Worm (Caenorhabditis elegans) whole organism, midembryonic: ENCODE measurements around the gene F36G3.2.

Experiments used
- T22C8.4 ChIP-seq: fragments of 200-800 bp; sonication (Bioruptor generic); IDR thresholded peaks from 2 replicates; pipeline ENCODE4 v1.3.6; 2022; ENCODE audit warnings: missing genetic modification characterization, missing compliant biosample characterization
- cog-1 ChIP-seq: sonication (generic microtip); optimal IDR thresholded peaks from 2 replicates; lab custom pipeline; 2016; ENCODE audit warnings: missing genetic modification characterization, missing compliant biosample characterization
- flt-1 ChIP-seq: fragments of 200-800 bp; sonication (Bioruptor generic); IDR thresholded peaks from 2 replicates; pipeline ENCODE4 v1.3.6; 2022; ENCODE audit warnings: missing genetic modification characterization, missing compliant biosample characterization
- med-1 ChIP-seq: sonication (generic microtip); optimal IDR thresholded peaks from 2 replicates; lab custom pipeline; 2017; ENCODE audit warnings: missing genetic modification characterization, mild to moderate bottlenecking, missing compliant biosample characterization, antibody characterized with exemption, missing genetic modification reagents; ENCODE audit not compliant: insufficient read depth
- ref-1 ChIP-seq: fragments of 200-800 bp; sonication (Bioruptor generic); conservative IDR thresholded peaks from 2 replicates; pipeline ENCODE4 v1.3.6; 2022; ENCODE audit warnings: missing genetic modification reagents, missing genetic modification characterization, missing compliant biosample characterization
- tab-1 ChIP-seq: fragments of 200-800 bp; sonication (Bioruptor generic); IDR thresholded peaks from 2 replicates; pipeline ENCODE4 v1.3.6; 2022; ENCODE audit warnings: missing genetic modification characterization, missing compliant biosample characterization
- ztf-23 ChIP-seq: fragments of 200-800 bp; sonication (Bioruptor generic); IDR thresholded peaks from 2 replicates; pipeline ENCODE4 v1.3.6; 2022; ENCODE audit warnings: missing genetic modification reagents, missing genetic modification characterization, missing compliant biosample characterization
- ztf-29 ChIP-seq: fragments of 200-800 bp; sonication (Bioruptor generic); IDR thresholded peaks from 2 replicates; pipeline ENCODE4 v1.3.6; 2022; ENCODE audit warnings: missing genetic modification reagents, missing genetic modification characterization, missing compliant biosample characterization

DNA sequence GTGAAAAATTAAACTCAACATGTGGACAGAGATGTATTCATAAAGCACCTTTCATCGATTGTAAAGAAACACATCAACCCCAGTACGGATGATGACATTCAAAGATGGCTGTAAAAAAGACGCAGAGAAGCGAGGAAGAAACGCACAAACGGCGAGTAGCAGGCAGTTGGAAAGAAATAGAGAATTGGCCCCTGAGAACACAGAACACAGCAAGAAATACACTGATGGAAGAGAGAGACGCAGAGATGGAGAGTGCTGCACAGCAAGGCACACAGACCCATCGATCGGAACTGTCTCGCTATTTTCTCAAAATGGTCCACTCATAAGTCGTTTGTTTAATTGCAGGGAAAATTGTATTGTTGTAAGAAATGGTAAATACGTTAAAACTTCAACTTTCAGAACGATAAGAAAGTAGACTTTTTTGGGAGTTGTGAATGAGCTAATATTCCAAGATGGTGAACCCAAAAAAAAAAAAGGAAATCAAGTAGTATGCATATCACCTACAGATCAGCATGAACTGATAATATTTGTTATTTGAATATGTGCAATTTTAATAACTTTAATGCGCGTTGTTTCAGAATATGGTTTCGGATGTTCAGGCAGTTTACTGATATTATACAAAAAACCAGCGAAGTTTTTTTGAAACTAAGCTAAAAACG lies 28.7 kb upstream of the F36G3.2 start:
- no peak for TF ChIP-seq ztf-23
- TF ChIP-seq med-1 (GFP tag; lab: Kevin White, UChicago) = no peak
- peak; percentile 44; the same call in 1 of the 2 replicates for TF ChIP-seq T22C8.4 (GFP tag; lab: Robert Waterston, UW)
- TF ChIP-seq ref-1 (GFP tag; lab: Robert Waterston, UW) = no peak
- no peak for TF ChIP-seq tab-1
- no peak for TF ChIP-seq ztf-29
- no peak for TF ChIP-seq flt-1
- TF ChIP-seq cog-1 (tag; lab: Kevin White, UChicago) = no peak
